Fruit fly (Drosophila melanogaster) whole organism, prepupa: Measurements from ENCODE around the gene CG6059.

Experiments
- Blimp-1 ChIP-seq: fragments of 200-800 bp; sonication (Bioruptor generic); optimal IDR thresholded peaks from 3 replicates; lab custom pipeline; 2017; ENCODE audit warnings: missing biosample characterization, missing genetic modification characterization, mild to moderate bottlenecking, moderate library complexity, missing genetic modification reagents
- CG10631 ChIP-seq: fragments of 200-800 bp; sonication (Bioruptor generic); optimal IDR thresholded peaks from 2 replicates; lab custom pipeline; 2016; ENCODE audit warnings: missing biosample characterization, missing genetic modification characterization
- CG10669 ChIP-seq: fragments of 200-800 bp; sonication (Bioruptor generic); optimal IDR thresholded peaks from 3 replicates; lab custom pipeline; 2018; ENCODE audit warnings: missing biosample characterization, mild to moderate bottlenecking, missing genetic modification characterization, moderate library complexity
- CG11902 ChIP-seq: fragments of 200-800 bp; sonication (Bioruptor generic); optimal IDR thresholded peaks from 3 replicates; lab custom pipeline; 2016; ENCODE audit warnings: missing biosample characterization, missing genetic modification characterization
- CG15336 ChIP-seq: fragments of 200-800 bp; sonication (Bioruptor generic); IDR thresholded peaks from 2 replicates; pipeline ENCODE4 v1.3.6; 2022; ENCODE audit warnings: missing biosample characterization, missing genetic modification characterization
- CG1621 ChIP-seq: fragments of 200-800 bp; sonication (Bioruptor generic); optimal IDR thresholded peaks from 3 replicates; lab custom pipeline; 2018; ENCODE audit warnings: missing biosample characterization, mild to moderate bottlenecking, missing genetic modification characterization
- CG3032 ChIP-seq: fragments of 200-800 bp; optimal IDR thresholded peaks from 2 replicates; lab custom pipeline; 2019; ENCODE audit warnings: missing biosample characterization, mild to moderate bottlenecking, missing genetic modification characterization, moderate library complexity
- CG31627 ChIP-seq: fragments of 200-800 bp; sonication (Bioruptor generic); optimal IDR thresholded peaks from 3 replicates; lab custom pipeline; 2016; ENCODE audit warnings: missing biosample characterization, missing genetic modification characterization
- CG34406 ChIP-seq: fragments of 200-800 bp; sonication (Bioruptor generic); optimal IDR thresholded peaks from 3 replicates; lab custom pipeline; 2016; ENCODE audit warnings: missing biosample characterization, missing genetic modification characterization
- CG4318 ChIP-seq: fragments of 200-800 bp; sonication (Bioruptor generic); optimal IDR thresholded peaks from 3 replicates; lab custom pipeline; 2017; ENCODE audit warnings: missing biosample characterization, mild to moderate bottlenecking, missing genetic modification characterization
- CG6163 ChIP-seq: fragments of 200-800 bp; sonication (Bioruptor generic); IDR thresholded peaks from 3 replicates; pipeline ENCODE4 v1.3.6; 2022; ENCODE audit warnings: missing biosample characterization, missing genetic modification characterization
- CG7368 ChIP-seq: fragments of 200-800 bp; sonication (Bioruptor generic); optimal IDR thresholded peaks from 3 replicates; lab custom pipeline; 2016; ENCODE audit warnings: missing biosample characterization, missing genetic modification characterization
- CG8632 ChIP-seq: fragments of 200-800 bp; sonication (Bioruptor generic); optimal IDR thresholded peaks from 3 replicates; lab custom pipeline; 2016; ENCODE audit warnings: missing biosample characterization, missing genetic modification characterization
- CG9139 ChIP-seq: fragments of 200-800 bp; sonication (Bioruptor generic); optimal IDR thresholded peaks from 3 replicates; lab custom pipeline; 2017; ENCODE audit warnings: missing biosample characterization, mild to moderate bottlenecking, missing genetic modification characterization
- Eip75B ChIP-seq: fragments of 200-800 bp; sonication (Bioruptor generic); optimal IDR thresholded peaks from 3 replicates; lab custom pipeline; 2016; ENCODE audit warnings: missing biosample characterization, missing genetic modification characterization
- Eip78C ChIP-seq: fragments of 200-800 bp; sonication (Bioruptor generic); peaks from one replicate; lab custom pipeline; 2016; ENCODE audit warnings: missing biosample characterization, missing genetic modification characterization
- Eip93F ChIP-seq: fragments of 200-800 bp; sonication (Bioruptor generic); optimal IDR thresholded peaks from 2 replicates; lab custom pipeline; 2016; ENCODE audit warnings: missing biosample characterization, mild to moderate bottlenecking, missing genetic modification characterization
- Gug ChIP-seq: fragments of 200-800 bp; sonication (Bioruptor generic); IDR thresholded peaks from 2 replicates; pipeline ENCODE4 v1.3.6; 2022; ENCODE audit warnings: missing biosample characterization, missing genetic modification characterization
- Hr39 ChIP-seq: fragments of 200-800 bp; sonication (Bioruptor generic); optimal IDR thresholded peaks from 2 replicates; lab custom pipeline; 2016; ENCODE audit warnings: missing biosample characterization, missing genetic modification characterization
- Hr4 ChIP-seq: fragments of 200-800 bp; sonication (Bioruptor generic); optimal IDR thresholded peaks from 3 replicates; lab custom pipeline; 2016; ENCODE audit warnings: missing biosample characterization, missing genetic modification characterization
- OdsH ChIP-seq: fragments of 200-800 bp; sonication (Bioruptor generic); optimal IDR thresholded peaks from 3 replicates; lab custom pipeline; 2016; ENCODE audit warnings: missing biosample characterization, missing genetic modification characterization
- Sox14 ChIP-seq: fragments of 200-800 bp; sonication (Bioruptor generic); optimal IDR thresholded peaks from 3 replicates; lab custom pipeline; 2016; ENCODE audit warnings: missing biosample characterization, missing genetic modification characterization
- achi ChIP-seq: fragments of 200-800 bp; sonication (Bioruptor generic); optimal IDR thresholded peaks from 3 replicates; lab custom pipeline; 2016; ENCODE audit warnings: missing biosample characterization, missing genetic modification characterization
- dac ChIP-seq: fragments of 200-800 bp; sonication (Bioruptor generic); optimal IDR thresholded peaks from 2 replicates; lab custom pipeline; 2017; ENCODE audit warnings: missing biosample characterization, mild to moderate bottlenecking, missing genetic modification characterization
- eg ChIP-seq: fragments of 200-800 bp; sonication (Bioruptor generic); IDR thresholded peaks from 3 replicates; pipeline ENCODE4 v1.3.6; 2022; ENCODE audit warnings: missing biosample characterization, missing genetic modification characterization
- esn ChIP-seq: fragments of 200-800 bp; sonication (Bioruptor generic); optimal IDR thresholded peaks from 2 replicates; lab custom pipeline; 2016; ENCODE audit warnings: missing biosample characterization, mild to moderate bottlenecking, missing genetic modification characterization, moderate library complexity
- fd59A ChIP-seq: fragments of 200-800 bp; sonication (Bioruptor generic); optimal IDR thresholded peaks from 2 replicates; lab custom pipeline; 2017; ENCODE audit warnings: missing biosample characterization, mild to moderate bottlenecking, missing genetic modification characterization, missing genetic modification reagents
- fkh ChIP-seq: fragments of 200-800 bp; sonication (Bioruptor generic); optimal IDR thresholded peaks from 3 replicates; lab custom pipeline; 2017; ENCODE audit warnings: missing biosample characterization, mild to moderate bottlenecking, missing genetic modification characterization, moderate library complexity
- pdm3 ChIP-seq: fragments of 200-800 bp; sonication (Bioruptor generic); optimal IDR thresholded peaks from 3 replicates; lab custom pipeline; 2016; ENCODE audit warnings: missing biosample characterization, missing genetic modification characterization
- salr ChIP-seq, 2 experiments: fragments of 200-800 bp; sonication (Bioruptor generic); optimal IDR thresholded peaks; 3 replicates each; lab custom pipeline; 2016 to 2018; ENCODE audit warnings: missing biosample characterization in 2 of 2, missing genetic modification characterization in 2 of 2, mild to moderate bottlenecking in 1 of 2
- spab ChIP-seq: fragments of 200-800 bp; sonication (Bioruptor generic); optimal IDR thresholded peaks from 2 replicates; lab custom pipeline; 2017; ENCODE audit warnings: missing biosample characterization, mild to moderate bottlenecking, missing genetic modification characterization, missing genetic modification reagents
- ss ChIP-seq, 2 experiments: fragments of 200-800 bp; sonication (Bioruptor generic); optimal IDR thresholded peaks; 2 replicates in 1 of 2; 3 replicates in 1 of 2; lab custom pipeline; 2017 to 2018; ENCODE audit warnings: mild to moderate bottlenecking in 2 of 2, missing biosample characterization in 2 of 2, missing genetic modification characterization in 2 of 2, moderate library complexity in 1 of 2
- svp ChIP-seq: fragments of 200-800 bp; sonication (Bioruptor generic); peaks from one replicate; lab custom pipeline; 2016; ENCODE audit warnings: missing biosample characterization, missing genetic modification characterization
- vri ChIP-seq: fragments of 200-800 bp; sonication (Bioruptor generic); optimal IDR thresholded peaks from 3 replicates; lab custom pipeline; 2016; ENCODE audit warnings: missing biosample characterization, mild to moderate bottlenecking, missing genetic modification characterization

Gene CG6059

DNA sequence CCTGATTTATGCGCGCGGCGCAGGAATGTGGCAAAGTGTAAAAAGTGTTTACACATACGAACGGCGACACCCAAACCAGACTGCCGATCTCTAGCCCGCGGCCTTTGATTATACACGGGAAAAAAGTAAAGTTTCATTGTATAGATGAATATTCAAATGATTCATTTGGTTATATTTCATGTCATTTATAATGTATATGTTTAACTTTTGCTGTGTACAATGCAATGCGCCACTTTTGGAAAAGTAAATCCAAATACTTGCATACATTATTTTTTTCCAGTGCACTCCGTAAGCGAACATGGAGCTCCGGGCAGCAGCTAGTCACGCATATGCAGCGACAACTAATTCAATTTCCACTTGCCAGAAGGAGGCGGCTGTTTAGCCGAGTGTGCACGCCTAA is 42.9 kb upstream of the CG6059 start (continued):
- TF ChIP-seq CG1621 = peak; percentile 22
- TF ChIP-seq Hr4 (GFP tag; lab: Kevin White, UChicago) = peak; percentile 90
- peak; percentile 84 for TF ChIP-seq dac

DNA sequence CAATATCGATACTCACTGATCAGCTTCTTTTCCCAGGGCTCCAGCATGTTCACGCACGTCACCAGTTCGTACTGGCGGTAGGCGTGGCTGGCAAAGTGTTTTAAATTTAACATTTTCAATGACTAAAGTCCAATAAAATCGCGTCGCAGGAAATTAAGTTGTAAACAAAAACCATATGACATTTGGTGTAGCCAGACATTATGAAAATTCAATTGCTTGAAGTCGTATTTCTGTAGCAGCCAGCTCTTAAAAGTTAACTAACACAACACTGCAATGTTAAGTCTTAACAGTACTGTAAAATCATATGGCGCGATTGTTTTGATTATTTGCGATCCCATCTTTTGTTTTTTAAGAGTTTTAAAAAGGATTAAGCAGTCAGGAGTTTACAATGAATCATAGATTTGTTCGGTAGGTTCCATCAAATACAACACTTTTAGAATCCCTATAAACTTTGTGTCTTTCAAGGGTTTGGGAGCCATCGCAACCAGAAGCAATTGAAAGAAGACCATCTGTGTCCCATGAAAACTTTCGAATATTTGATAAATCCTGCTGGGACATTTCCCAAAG is 41.0 kb upstream of the CG6059 start, which contains the start of the genes CG34293 and spn-D:
TSS of gene CG34293 (minus strand) at position 160 of the 567 bp plus-strand sequence.
TSS of gene spn-D (plus strand) at position 301 of the 567 bp plus-strand sequence.
- TF ChIP-seq CG9139 (GFP tag; lab: Kevin White, UChicago) = no peak
- TF ChIP-seq, all 60 proteins: peak for 0

DNA sequence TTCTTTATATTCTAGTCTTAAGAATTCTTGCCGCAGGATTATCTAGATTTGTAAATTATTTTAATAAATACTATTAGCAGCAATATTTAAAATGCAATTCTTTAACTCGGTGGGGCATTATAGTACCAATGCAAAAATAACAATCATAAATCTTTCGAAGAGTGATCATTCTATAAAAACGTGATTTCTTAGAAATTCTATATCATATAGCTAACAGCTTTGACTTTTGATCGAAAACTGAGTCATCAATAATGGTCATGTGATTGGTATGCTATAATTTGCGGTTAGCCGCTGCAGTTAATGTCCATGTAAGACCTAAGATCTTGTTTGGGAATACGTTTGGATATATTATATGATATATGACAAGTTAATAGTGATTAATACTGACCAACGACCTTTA is 38.3 kb upstream of the CG6059 start, which contains the start of gene ppk31:
TSS of gene ppk31 (plus strand) at position 301 of the 400 bp plus-strand sequence.
- TF ChIP-seq Blimp-1 (GFP tag; lab: Kevin White, UChicago) (no peak), fkh (GFP tag; lab: Kevin White, UChicago) (no peak), CG7368 (GFP tag; lab: Kevin White, UChicago) (no peak), CG15336 (GFP tag; lab: Robert Waterston, UW) (no peak), pdm3 (no peak), CG4318 (GFP tag; lab: Kevin White, UChicago) (no peak), fd59A (no peak), vri (GFP tag; lab: Kevin White, UChicago) (no peak), achi (GFP tag; lab: Kevin White, UChicago) (no peak), Sox14 (no peak), CG8632 (GFP tag; lab: Kevin White, UChicago) (no peak), Eip93F (GFP tag; lab: Kevin White, UChicago) (no peak), CG1621 (no peak), eg (GFP tag; lab: Robert Waterston, UW) (no peak), Hr39 (GFP tag; lab: Kevin White, UChicago) (no peak), CG6163 (GFP tag; lab: Robert Waterston, UW) (no peak)

DNA sequence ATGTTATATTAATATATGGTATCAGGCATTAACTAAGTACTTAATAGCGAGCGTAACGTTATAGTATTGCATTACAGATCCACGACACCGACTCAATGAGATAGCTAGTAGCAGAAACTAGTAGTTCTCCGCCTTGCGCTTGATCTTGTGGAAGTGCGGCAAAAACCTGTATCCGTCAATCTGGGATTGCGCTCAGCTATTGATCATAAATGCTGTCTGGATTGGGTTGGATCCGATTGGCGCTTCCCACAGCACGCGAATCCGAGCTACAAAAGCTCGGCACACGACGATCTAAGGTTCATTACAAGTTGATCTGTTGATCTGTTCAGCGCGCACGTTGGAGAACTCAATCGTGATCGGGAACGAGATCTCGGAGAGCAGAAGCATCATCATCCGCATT is 36.4 kb upstream of the CG6059 start, which contains the start of gene CG5909:
TSS of gene CG5909 (plus strand) at position 301 of the 400 bp plus-strand sequence.
- TF ChIP-seq svp (peak; percentile 62), Sox14 (no peak)

DNA sequence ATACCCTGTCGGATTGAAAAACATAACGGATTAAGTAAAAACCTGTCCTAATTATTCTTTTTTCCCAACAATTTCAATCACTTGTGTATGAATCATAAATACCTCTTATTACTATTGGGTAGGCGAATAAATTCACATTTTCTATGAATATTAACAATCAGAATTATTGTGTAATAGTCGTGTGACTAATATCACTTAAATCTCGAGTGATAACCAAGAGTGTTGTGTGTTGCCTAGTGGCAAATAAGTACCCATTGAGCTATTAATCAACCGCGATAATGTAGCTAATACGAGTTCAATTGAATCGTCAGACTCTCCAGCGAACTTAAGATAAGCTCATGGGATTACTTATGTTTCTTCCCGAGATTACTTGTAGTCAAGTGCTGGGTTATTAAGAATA is 35.4 kb upstream of the CG6059 start:
- TF ChIP-seq CG31627 (GFP tag; lab: Kevin White, UChicago) (no peak), Eip75B (GFP tag; lab: Kevin White, UChicago) (no peak)

DNA sequence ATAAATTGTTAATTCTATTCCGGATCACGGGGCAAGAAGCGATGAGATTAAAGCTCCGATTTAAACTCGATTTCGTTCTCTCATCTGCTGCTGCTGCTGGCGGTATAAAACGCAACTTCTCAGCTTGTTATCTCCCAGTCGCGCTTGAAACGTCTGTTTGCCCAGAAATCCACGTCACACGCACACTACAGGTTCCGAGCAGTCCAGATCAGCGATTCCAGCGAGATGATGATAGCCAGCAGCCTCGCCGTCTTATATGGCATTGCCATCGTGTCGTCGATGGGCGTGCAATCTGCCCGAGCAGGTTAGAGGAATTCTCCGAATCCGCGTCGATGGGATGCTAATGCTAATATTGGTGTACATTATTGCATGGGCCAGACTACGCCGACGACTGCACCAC is 33.3 kb upstream of the CG6059 start, which contains the start of gene grass:
TSS of gene grass (plus strand) at position 135 of the 400 bp plus-strand sequence.
- TF ChIP-seq fd59A (no peak), vri (GFP tag; lab: Kevin White, UChicago) (no peak), spab (GFP tag; lab: Kevin White, UChicago) (no peak), ss (GFP tag; optimal IDR thresholded peaks at IDR 0.05; lab: Kevin White, UChicago) (no peak), CG34406 (GFP tag; lab: Kevin White, UChicago) (no peak), OdsH (GFP tag; lab: Kevin White, UChicago) (no peak), CG11902 (no peak), Sox14 (no peak), CG10631 (GFP tag; lab: Kevin White, UChicago) (no peak), CG4318 (GFP tag; lab: Kevin White, UChicago) (no peak), svp (peak; percentile 86), Blimp-1 (GFP tag; lab: Kevin White, UChicago) (no peak), Eip78C (peak; percentile 5), CG1621 (peak; percentile 30), Gug (no peak), CG10669 (GFP tag; lab: Kevin White, UChicago) (no peak), CG3032 (tag; lab: Kevin White, UChicago) (no peak), esn (GFP tag; lab: Kevin White, UChicago) (no peak), salr (GFP tag; optimal IDR thresholded peaks at IDR 0.05; lab: Kevin White, UChicago) (no peak)
- TF ChIP-seq, all 60 proteins: peak for 3
